Fruit fly (Drosophila melanogaster): ENCODE results near the gene mtm.
A peak's percentile ranks its signal among the peaks of the same experiment; 100 is the strongest.

Gene mtm

DNA sequence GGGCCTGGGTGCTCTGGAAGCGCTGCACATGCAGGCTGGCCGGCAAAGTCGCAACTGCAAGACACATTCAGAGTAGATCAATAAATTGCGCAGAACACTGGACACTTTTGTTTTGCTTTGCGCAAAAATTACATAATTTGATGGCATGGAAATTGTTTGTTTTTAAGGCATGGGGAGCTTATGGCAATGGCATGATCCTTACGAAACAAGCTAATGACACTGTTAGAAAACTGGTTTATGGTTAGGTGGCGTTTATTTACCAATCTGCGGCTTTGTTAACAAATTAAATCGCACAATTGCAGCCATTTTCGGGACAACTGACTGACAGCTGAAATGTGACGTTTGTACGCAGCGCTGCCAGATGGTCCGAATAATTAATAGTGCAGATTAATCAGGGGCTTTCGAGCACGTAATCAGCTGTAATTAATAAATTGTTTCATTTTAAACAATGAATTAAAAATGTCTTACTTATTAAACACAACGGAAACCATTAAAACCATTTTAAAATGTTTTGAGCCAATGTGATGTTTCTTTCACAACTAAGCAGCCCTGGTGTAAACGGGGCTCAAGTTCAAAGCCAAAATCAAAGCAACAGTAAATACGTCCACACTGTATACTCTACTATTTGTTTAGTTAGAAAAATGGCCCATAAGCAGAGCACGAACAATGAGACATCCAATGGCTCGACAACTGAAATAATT lies 25.7 kb upstream of the mtm start, which contains the start of the genes ND-51 and CG13994 (continued):
- peak; percentile 89 for TF ChIP-seq nmo (GFP tag; optimal IDR thresholded peaks at IDR 0.05)
- peak; percentile 68; the same call in 1 of the 3 replicates for TF ChIP-seq C15 (GFP tag; IDR thresholded peaks at IDR 0.05)
- no peak for TF ChIP-seq CG42726 (GFP tag; IDR thresholded peaks at IDR 0.05; ENCODE audit: partially characterized antibody)
- peak; percentile 57 for TF ChIP-seq NK7.1 (GFP tag; optimal IDR thresholded peaks at IDR 0.05)
- TF ChIP-seq CG4617 (GFP tag; optimal IDR thresholded peaks at IDR 0.05; ENCODE audit: borderline replicate concordance): peak; percentile 73
- peak; percentile 80 for TF ChIP-seq ase (GFP tag; IDR thresholded peaks at IDR 0.05)
- peak; percentile 53 for TF ChIP-seq unc-4 (GFP tag; IDR thresholded peaks at IDR 0.05; ENCODE audit: partially characterized antibody)
- peak; percentile 83 for TF ChIP-seq CG7372 (GFP tag; IDR thresholded peaks at IDR 0.05)
- peak; percentile 53 for TF ChIP-seq CG31388 (GFP tag; optimal IDR thresholded peaks at IDR 0.05)
- peak; percentile 31 for TF ChIP-seq kay (GFP tag; optimal IDR thresholded peaks at IDR 0.05)
- TF ChIP-seq CG10654 (GFP tag; optimal IDR thresholded peaks at IDR 0.05): peak; percentile 86
- peak; percentile 47; the same call in 1 of the 2 replicates for TF ChIP-seq ap (GFP tag; IDR thresholded peaks at IDR 0.05)
- peak; percentile 71; the same call in 2 of the 3 replicates for TF ChIP-seq CG11093 (GFP tag; IDR thresholded peaks at IDR 0.05)
- TF ChIP-seq maf-S (GFP tag; optimal IDR thresholded peaks at IDR 0.05): peak; percentile 83
- TF ChIP-seq seq (GFP tag; IDR thresholded peaks at IDR 0.05): peak; percentile 42; the same call in 1 of the 2 replicates
- TF ChIP-seq fd3F (GFP tag; optimal IDR thresholded peaks at IDR 0.05): peak; percentile 77
- TF ChIP-seq Hr78 (GFP tag; optimal IDR thresholded peaks at IDR 0.05): peak in 1 of 2 experiments; percentile 38
- TF ChIP-seq oc (tag; optimal IDR thresholded peaks at IDR 0.05): peak; percentile 78
- no peak for TF ChIP-seq fru (optimal IDR thresholded peaks at IDR 0.05)
- peak; percentile 73 for TF ChIP-seq PHDP (tag; optimal IDR thresholded peaks at IDR 0.05)
- TF ChIP-seq Xbp1 (GFP tag; optimal IDR thresholded peaks at IDR 0.05): peak; percentile 91
- TF ChIP-seq Aef1 (GFP tag; IDR thresholded peaks at IDR 0.05): peak; percentile 75
- no peak for TF ChIP-seq CG43689 (GFP tag; IDR thresholded peaks at IDR 0.05)
- TF ChIP-seq mld (GFP tag; IDR thresholded peaks at IDR 0.05; ENCODE audit: partially characterized antibody): no peak
- TF ChIP-seq HHEX (GFP tag; optimal IDR thresholded peaks at IDR 0.05): peak; percentile 68
- TF ChIP-seq pzg (GFP tag; optimal IDR thresholded peaks at IDR 0.05): peak; percentile 81
- TF ChIP-seq Pdp1 (GFP tag; optimal IDR thresholded peaks at IDR 0.05): peak; percentile 90 to 94
- TF ChIP-seq Rx (GFP tag; IDR thresholded peaks at IDR 0.05): peak; percentile 74
- no peak for TF ChIP-seq hb (GFP tag; IDR thresholded peaks at IDR 0.05; ENCODE audit: partially characterized antibody)
- TF ChIP-seq slp2 (GFP tag; optimal IDR thresholded peaks at IDR 0.05): peak; percentile 67
- no peak for TF ChIP-seq HLHmδ (GFP tag; optimal IDR thresholded peaks at IDR 0.05)
- TF ChIP-seq tgo (GFP tag; IDR thresholded peaks at IDR 0.05): peak; percentile 85
- TF ChIP-seq Hand (GFP tag; optimal IDR thresholded peaks at IDR 0.05): no peak
- TF ChIP-seq ftz-f1 (GFP tag; optimal IDR thresholded peaks at IDR 0.05): peak; percentile 35
- no peak for TF ChIP-seq CG1832 (GFP tag; optimal IDR thresholded peaks at IDR 0.05)
- TF ChIP-seq Drgx (GFP tag; IDR thresholded peaks at IDR 0.05): peak; percentile 77
- peak; percentile 89 for TF ChIP-seq vvl (GFP tag; IDR thresholded peaks at IDR 0.05)
- TF ChIP-seq Sry-β (GFP tag; optimal IDR thresholded peaks at IDR 0.05): peak; percentile 14
- peak; percentile 46 for TF ChIP-seq CG12071 (GFP tag; optimal IDR thresholded peaks at IDR 0.05)
- peak; percentile 78 for TF ChIP-seq CG1792 (GFP tag; optimal IDR thresholded peaks at IDR 0.05)
- TF ChIP-seq CG14710 (tag; optimal IDR thresholded peaks at IDR 0.05): peak; percentile 91
- TF ChIP-seq Vsx1 (GFP tag; optimal IDR thresholded peaks at IDR 0.05): no peak
- TF ChIP-seq CG11247 (GFP tag; IDR thresholded peaks at IDR 0.05): peak; percentile 66
- TF ChIP-seq CG2120 (GFP tag; optimal IDR thresholded peaks at IDR 0.05): peak; percentile 90
- TF ChIP-seq vfl (GFP tag; optimal IDR thresholded peaks at IDR 0.05): peak; percentile 69
- peak; percentile 75 for TF ChIP-seq CG1602 (GFP tag; optimal IDR thresholded peaks at IDR 0.05)
- TF ChIP-seq chinmo (GFP tag; IDR thresholded peaks at IDR 0.05; ENCODE audit: partially characterized antibody): no peak
- TF ChIP-seq CG10274 (GFP tag; optimal IDR thresholded peaks at IDR 0.05): peak; percentile 17
- TF ChIP-seq CG6765 (GFP tag; optimal IDR thresholded peaks at IDR 0.05): no peak

Data from whole organism, embryonic.